Fruit fly (Drosophila melanogaster): ENCODE measurements around the gene Prosbeta4.

Prosbeta4 gene

dm6 chr2L:16710234-16710633, 21.7 kb downstream of the Prosbeta4 start (continued):
- TF ChIP-seq pum (GFP tag; optimal IDR thresholded peaks at IDR 0.05), result no peak
- TF ChIP-seq Doc2 (GFP tag; IDR thresholded peaks at IDR 0.05), result no peak
- no peak for TF ChIP-seq Ssrp (tag; optimal IDR thresholded peaks at IDR 0.05)
- TF ChIP-seq chinmo (GFP tag; IDR thresholded peaks at IDR 0.05; ENCODE audit: partially characterized antibody), result no peak
- no peak for TF ChIP-seq CG30020 (tag; optimal IDR thresholded peaks at IDR 0.05)
- no peak for TF ChIP-seq trh (GFP tag; optimal IDR thresholded peaks at IDR 0.05)
- TF ChIP-seq CTCF (GFP tag; optimal IDR thresholded peaks at IDR 0.05), result no peak
- no peak for TF ChIP-seq CG9876 (GFP tag; optimal IDR thresholded peaks at IDR 0.05)
- no peak for TF ChIP-seq Dip2 (GFP tag; IDR thresholded peaks at IDR 0.05)
- TF ChIP-seq Sox100B (GFP tag; optimal IDR thresholded peaks at IDR 0.05), result no peak
- no peak for TF ChIP-seq CG9609 (GFP tag; optimal IDR thresholded peaks at IDR 0.05)
- TF ChIP-seq sug (tag; optimal IDR thresholded peaks at IDR 0.05), result no peak

dm6 chr2L:16709693-16710092, 22.2 kb downstream of the Prosbeta4 start:
- TF ChIP-seq cad (GFP tag; optimal IDR thresholded peaks at IDR 0.05), result no peak
- no peak for TF ChIP-seq CG13624 (GFP tag; optimal IDR thresholded peaks at IDR 0.05)
- TF ChIP-seq ATbp (GFP tag; optimal IDR thresholded peaks at IDR 0.05), result peak; percentile 60
- peak; percentile 49 for TF ChIP-seq CG13775 (GFP tag; optimal IDR thresholded peaks at IDR 0.05)
- no peak for TF ChIP-seq pita (GFP tag; optimal IDR thresholded peaks at IDR 0.05)
- TF ChIP-seq toy (GFP tag; IDR thresholded peaks at IDR 0.05), result no peak
- TF ChIP-seq Taf1 (GFP tag; IDR thresholded peaks at IDR 0.05), result no peak
- TF ChIP-seq CG8478 (optimal IDR thresholded peaks at IDR 0.05), result no peak
- TF ChIP-seq MBD-R2 (GFP tag; IDR thresholded peaks at IDR 0.05), result peak; percentile 33; the same call in 1 of the 2 replicates
- no peak for TF ChIP-seq CG7271 (tag; optimal IDR thresholded peaks at IDR 0.05)
- peak; percentile 85 for TF ChIP-seq CG12391 (tag; optimal IDR thresholded peaks at IDR 0.05)
- TF ChIP-seq ato (GFP tag; IDR thresholded peaks at IDR 0.05; ENCODE audit: partially characterized antibody), result no peak
- no peak for TF ChIP-seq mirr (GFP tag; optimal IDR thresholded peaks at IDR 0.05)
- TF ChIP-seq ken (GFP tag; IDR thresholded peaks at IDR 0.05), result peak; percentile 69; the same call in 2 of the 3 replicates
- TF ChIP-seq D (optimal IDR thresholded peaks at IDR 0.05), result no peak
- TF ChIP-seq D (GFP tag; optimal IDR thresholded peaks at IDR 0.05), result no peak
- peak; percentile 89 for TF ChIP-seq sob (GFP tag; IDR thresholded peaks at IDR 0.05)
- peak; percentile 71 for TF ChIP-seq NfI (GFP tag; optimal IDR thresholded peaks at IDR 0.05)
- TF ChIP-seq HmgD (GFP tag; optimal IDR thresholded peaks at IDR 0.05), result no peak
- no peak for TF ChIP-seq luna (GFP tag; optimal IDR thresholded peaks at IDR 0.05)
- TF ChIP-seq CG17186 (GFP tag; optimal IDR thresholded peaks at IDR 0.05), result no peak
- no peak for TF ChIP-seq BEAF-32 (GFP tag; optimal IDR thresholded peaks at IDR 0.05)
- TF ChIP-seq CG1233 (GFP tag; optimal IDR thresholded peaks at IDR 0.05), result no peak
- TF ChIP-seq CG6813 (GFP tag; optimal IDR thresholded peaks at IDR 0.05), result no peak
- no peak for TF ChIP-seq CG16779 (GFP tag; IDR thresholded peaks at IDR 0.05)
- TF ChIP-seq YL-1 (GFP tag; optimal IDR thresholded peaks at IDR 0.05), result no peak
- TF ChIP-seq bowl (GFP tag; IDR thresholded peaks at IDR 0.05), result peak; percentile 76; the same call in 1 of the 2 replicates
- TF ChIP-seq gcm2 (GFP tag; optimal IDR thresholded peaks at IDR 0.05), result no peak
- TF ChIP-seq ash1 (GFP tag; optimal IDR thresholded peaks at IDR 0.05), result no peak
- TF ChIP-seq CG33557 (GFP tag; optimal IDR thresholded peaks at IDR 0.05), result no peak
- no peak for TF ChIP-seq Usf (GFP tag; optimal IDR thresholded peaks at IDR 0.05)
- no peak for TF ChIP-seq zen (tag; optimal IDR thresholded peaks at IDR 0.05)
- no peak for TF ChIP-seq fru (optimal IDR thresholded peaks at IDR 0.05)
- no peak for TF ChIP-seq CG15514 (GFP tag; optimal IDR thresholded peaks at IDR 0.05)
- no peak for TF ChIP-seq Meics (GFP tag; optimal IDR thresholded peaks at IDR 0.05)
- no peak for TF ChIP-seq Atf3 (GFP tag; optimal IDR thresholded peaks at IDR 0.05)
- TF ChIP-seq CG6254 (GFP tag; optimal IDR thresholded peaks at IDR 0.05), result no peak
- TF ChIP-seq CG30431 (GFP tag; optimal IDR thresholded peaks at IDR 0.05), result peak; percentile 38
- TF ChIP-seq croc (GFP tag; conservative IDR thresholded peaks at IDR 0.05), result no peak
- no peak for TF ChIP-seq HHEX (GFP tag; optimal IDR thresholded peaks at IDR 0.05)
- TF ChIP-seq Oaz (GFP tag; IDR thresholded peaks at IDR 0.05), result peak; percentile 66

Measured in whole organism, embryonic.